Worm (Caenorhabditis elegans) whole organism, early embryonic: ENCODE results near the gene gtap-1.

ENCODE experiments used
- B0310.2 ChIP-seq: sonication (generic microtip); optimal IDR thresholded peaks from 2 replicates; lab custom pipeline; 2016; ENCODE audit warnings: mild to moderate bottlenecking, missing genetic modification characterization, missing compliant biosample characterization
- F13C5.2 ChIP-seq: sonication (generic microtip); optimal IDR thresholded peaks from 2 replicates; lab custom pipeline; 2017; ENCODE audit warnings: mild to moderate bottlenecking, missing genetic modification characterization, inconsistent platforms, missing compliant biosample characterization
- aly-1 ChIP-seq: sonication (generic microtip); optimal IDR thresholded peaks from 2 replicates; lab custom pipeline; 2016; ENCODE audit warnings: missing genetic modification characterization, missing compliant biosample characterization
- ama-1 ChIP-seq: fragments of 150-350 bp; optimal IDR thresholded peaks from 2 replicates; lab custom pipeline; 2014
- ceh-13 ChIP-seq: fragments of 200-800 bp; sonication (Bioruptor generic); optimal IDR thresholded peaks from 2 replicates; lab custom pipeline; 2018; ENCODE audit warnings: mild to moderate bottlenecking, missing genetic modification characterization, missing compliant biosample characterization
- ceh-36 ChIP-seq: sonication (generic microtip); optimal IDR thresholded peaks from 2 replicates; lab custom pipeline; 2016; ENCODE audit warnings: missing genetic modification characterization, inconsistent platforms, missing compliant biosample characterization
- ets-7 ChIP-seq: sonication (generic microtip); optimal IDR thresholded peaks from 2 replicates; lab custom pipeline; 2016; ENCODE audit warnings: missing genotype, missing genetic modification characterization, missing compliant biosample characterization
- flt-1 ChIP-seq: fragments of 200-800 bp; sonication (Bioruptor generic); IDR thresholded peaks from 2 replicates; pipeline ENCODE4 v1.3.6; 2022; ENCODE audit warnings: missing genetic modification characterization, missing compliant biosample characterization
- hmbx-1 ChIP-seq: sonication (generic microtip); optimal IDR thresholded peaks from 2 replicates; lab custom pipeline; 2016; ENCODE audit warnings: mild to moderate bottlenecking, missing genetic modification characterization, missing compliant biosample characterization
- hmg-4 ChIP-seq: fragments of 200-800 bp; sonication (Bioruptor generic); optimal IDR thresholded peaks from 2 replicates; lab custom pipeline; 2018; ENCODE audit warnings: mild to moderate bottlenecking, missing genetic modification characterization, missing compliant biosample characterization
- hnd-1 ChIP-seq: sonication (generic microtip); optimal IDR thresholded peaks from 2 replicates; lab custom pipeline; 2016; ENCODE audit warnings: missing genetic modification characterization, missing compliant biosample characterization
- pes-1 ChIP-seq: fragments of 200-800 bp; sonication (Bioruptor generic); IDR thresholded peaks from 2 replicates; pipeline ENCODE4 v1.3.6; 2022; ENCODE audit warnings: missing genetic modification reagents, missing genetic modification characterization, missing compliant biosample characterization
- scrt-1 ChIP-seq: fragments of 200-800 bp; sonication (Bioruptor generic); IDR thresholded peaks from 2 replicates; pipeline ENCODE4 v1.3.6; 2022; ENCODE audit warnings: missing genetic modification characterization, missing compliant biosample characterization
- sea-1 ChIP-seq: fragments of 200-800 bp; sonication (Bioruptor generic); conservative IDR thresholded peaks from 2 replicates; pipeline ENCODE4 v1.3.6; 2022; ENCODE audit warnings: missing genetic modification characterization, missing compliant biosample characterization
- tbx-11 ChIP-seq: fragments of 200-800 bp; sonication (Bioruptor generic); IDR thresholded peaks from 2 replicates; pipeline ENCODE4 v1.3.6; 2022; ENCODE audit warnings: missing genetic modification characterization, missing compliant biosample characterization
- tbx-37 ChIP-seq: fragments of 200-800 bp; sonication (Bioruptor generic); conservative IDR thresholded peaks from 2 replicates; pipeline ENCODE4 v1.3.6; 2022; ENCODE audit warnings: missing genetic modification reagents, missing genetic modification characterization, missing compliant biosample characterization
- tra-4 ChIP-seq: sonication (generic microtip); optimal IDR thresholded peaks from 2 replicates; lab custom pipeline; 2017; ENCODE audit warnings: missing genetic modification characterization, missing compliant biosample characterization

gtap-1 gene

DNA sequence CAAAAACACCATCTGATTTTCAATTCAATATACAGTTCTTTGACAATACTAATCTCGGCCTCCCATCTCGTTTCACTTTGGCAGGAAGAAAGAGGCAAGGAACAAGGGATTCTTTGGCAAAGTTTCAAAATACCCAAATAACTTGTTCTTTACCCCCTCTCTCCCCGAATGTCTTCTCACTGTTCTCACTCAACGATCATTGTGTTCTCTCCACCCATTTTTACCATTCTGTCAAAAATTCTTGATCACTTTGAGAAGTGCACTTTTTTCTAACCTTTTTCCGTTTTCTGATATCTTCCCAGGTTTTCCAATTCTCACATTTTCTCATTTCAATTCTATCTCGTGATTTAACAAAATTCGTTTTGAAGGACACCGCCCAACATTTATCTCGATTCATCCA, 21.1 kb upstream of the gtap-1 start, which contains the start of gene H41C03.1:
Gene H41C03.1, plus strand, starts transcription at position 301 of the 400 bp plus-strand sequence.
- TF ChIP-seq sea-1 (GFP tag; lab: Robert Waterston, UW): no peak
- TF ChIP-seq aly-1 (tag; lab: Kevin White, UChicago): no peak
- TF ChIP-seq ceh-36 (tag; lab: Kevin White, UChicago): no peak
- no peak for TF ChIP-seq flt-1 (GFP tag; lab: Robert Waterston, UW)
- no peak for TF ChIP-seq hnd-1 (tag; lab: Kevin White, UChicago)
- TF ChIP-seq hmbx-1 (tag; lab: Kevin White, UChicago): no peak
- TF ChIP-seq tbx-11 (GFP tag; lab: Robert Waterston, UW): no peak
- no peak for TF ChIP-seq F13C5.2 (tag; lab: Kevin White, UChicago)
- TF ChIP-seq ama-1: no peak
- TF ChIP-seq tbx-37 (GFP tag; lab: Robert Waterston, UW): no peak
- TF ChIP-seq ceh-13: no peak
- no peak for TF ChIP-seq ets-7 (tag; lab: Kevin White, UChicago)
- no peak for TF ChIP-seq hmg-4 (GFP tag; lab: Kevin White, UChicago)
- no peak for TF ChIP-seq tra-4 (tag; lab: Kevin White, UChicago)
- no peak for TF ChIP-seq B0310.2 (tag; lab: Kevin White, UChicago)
- TF ChIP-seq pes-1 (GFP tag; lab: Robert Waterston, UW): no peak
- TF ChIP-seq scrt-1 (GFP tag; lab: Robert Waterston, UW): no peak

ce11 chrII:5853261-5853660, 20.2 kb upstream of the gtap-1 start:
- no peak for TF ChIP-seq F13C5.2 (tag; lab: Kevin White, UChicago)
- TF ChIP-seq tbx-37 (GFP tag; lab: Robert Waterston, UW): no peak
- TF ChIP-seq hnd-1 (tag; lab: Kevin White, UChicago): no peak

ce11 chrII:5852007-5852406, 19.0 kb upstream of the gtap-1 start, which contains the start of gene H41C03.2:
Gene H41C03.2 (minus strand): TSS chrII:5852107.
- TF ChIP-seq ceh-36 (tag; lab: Kevin White, UChicago): no peak
- TF ChIP-seq scrt-1 (GFP tag; lab: Robert Waterston, UW): no peak
- TF ChIP-seq hnd-1 (tag; lab: Kevin White, UChicago): no peak
- no peak for TF ChIP-seq ceh-13
- TF ChIP-seq sea-1 (GFP tag; lab: Robert Waterston, UW): no peak
- TF ChIP-seq F13C5.2 (tag; lab: Kevin White, UChicago): no peak
- no peak for TF ChIP-seq ets-7 (tag; lab: Kevin White, UChicago)
- TF ChIP-seq flt-1 (GFP tag; lab: Robert Waterston, UW): no peak
- TF ChIP-seq tra-4 (tag; lab: Kevin White, UChicago): no peak
- TF ChIP-seq tbx-11 (GFP tag; lab: Robert Waterston, UW): no peak
- no peak for TF ChIP-seq aly-1 (tag; lab: Kevin White, UChicago)
- no peak for TF ChIP-seq hmbx-1 (tag; lab: Kevin White, UChicago)
- no peak for TF ChIP-seq B0310.2 (tag; lab: Kevin White, UChicago)
- no peak for TF ChIP-seq ama-1
- no peak for TF ChIP-seq pes-1 (GFP tag; lab: Robert Waterston, UW)
- no peak for TF ChIP-seq hmg-4 (GFP tag; lab: Kevin White, UChicago)
- TF ChIP-seq tbx-37 (GFP tag; lab: Robert Waterston, UW): no peak

ce11 chrII:5846181-5846580, 13.1 kb upstream of the gtap-1 start:
- TF ChIP-seq ceh-13: no peak
- no peak for TF ChIP-seq scrt-1 (GFP tag; lab: Robert Waterston, UW)
- TF ChIP-seq ama-1: no peak
- no peak for TF ChIP-seq tbx-11 (GFP tag; lab: Robert Waterston, UW)
- no peak for TF ChIP-seq hmbx-1 (tag; lab: Kevin White, UChicago)
- no peak for TF ChIP-seq aly-1 (tag; lab: Kevin White, UChicago)
- TF ChIP-seq ceh-36 (tag; lab: Kevin White, UChicago): no peak
- no peak for TF ChIP-seq F13C5.2 (tag; lab: Kevin White, UChicago)
- TF ChIP-seq hmg-4 (GFP tag; lab: Kevin White, UChicago): no peak
- no peak for TF ChIP-seq pes-1 (GFP tag; lab: Robert Waterston, UW)
- no peak for TF ChIP-seq tbx-37 (GFP tag; lab: Robert Waterston, UW)

ce11 chrII:5845441-5845840, 12.4 kb upstream of the gtap-1 start, which contains the start of the genes ZK1248.17 and H41C03.3:
Gene ZK1248.17 (minus strand): TSS chrII:5845541.
Gene H41C03.3 (plus strand): TSS chrII:5845777.
- no peak for TF ChIP-seq hmbx-1 (tag; lab: Kevin White, UChicago)
- TF ChIP-seq B0310.2 (tag; lab: Kevin White, UChicago): no peak
- TF ChIP-seq sea-1 (GFP tag; lab: Robert Waterston, UW): no peak
- TF ChIP-seq aly-1 (tag; lab: Kevin White, UChicago): no peak

DNA sequence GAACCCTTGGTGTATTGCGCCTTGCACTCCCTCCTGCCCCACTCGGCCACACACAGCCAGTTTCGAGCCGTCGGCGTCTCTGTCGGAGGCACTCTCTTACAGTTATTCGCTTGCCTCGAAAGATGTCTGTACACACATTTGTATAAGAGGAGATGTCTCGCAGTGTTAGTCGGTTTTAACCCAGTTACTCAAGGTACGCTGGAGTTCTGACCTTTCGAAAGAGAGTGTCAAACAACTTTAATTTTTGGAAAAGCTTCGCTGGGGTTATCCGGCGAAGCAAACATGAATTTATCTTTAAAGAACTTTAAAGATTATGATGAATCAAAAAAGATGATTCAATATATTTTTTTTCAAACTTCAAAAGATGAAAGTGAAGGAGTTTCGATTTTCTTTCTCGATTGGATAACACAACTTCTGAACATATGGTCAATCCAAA, 11.7 kb upstream of the gtap-1 start:
- peak; percentile 86 for TF ChIP-seq pes-1 (GFP tag; lab: Robert Waterston, UW)
- TF ChIP-seq ceh-36 (tag; lab: Kevin White, UChicago): peak; percentile 96
- TF ChIP-seq B0310.2 (tag; lab: Kevin White, UChicago): peak; percentile 88
- peak; percentile 67 for TF ChIP-seq scrt-1 (GFP tag; lab: Robert Waterston, UW)
- TF ChIP-seq hmg-4 (GFP tag; lab: Kevin White, UChicago): peak; percentile 96
- peak; percentile 72 for TF ChIP-seq flt-1 (GFP tag; lab: Robert Waterston, UW)
- peak; percentile 89 for TF ChIP-seq sea-1 (GFP tag; lab: Robert Waterston, UW)
- peak; percentile 79 for TF ChIP-seq tbx-11 (GFP tag; lab: Robert Waterston, UW)
- peak; percentile 27 for TF ChIP-seq ceh-13
- TF ChIP-seq hnd-1 (tag; lab: Kevin White, UChicago): peak; percentile 53
- peak; percentile 84 for TF ChIP-seq hmbx-1 (tag; lab: Kevin White, UChicago)
- TF ChIP-seq tbx-37 (GFP tag; lab: Robert Waterston, UW): peak; percentile 39
- peak; percentile 92 for TF ChIP-seq tra-4 (tag; lab: Kevin White, UChicago)
- TF ChIP-seq ama-1: peak; percentile 100
- peak; percentile 80 for TF ChIP-seq ets-7 (tag; lab: Kevin White, UChicago)
- TF ChIP-seq F13C5.2 (tag; lab: Kevin White, UChicago): peak; percentile 98
- TF ChIP-seq aly-1 (tag; lab: Kevin White, UChicago): peak; percentile 40

- TF ChIP-seq sea-1 (GFP tag; lab: Robert Waterston, UW) (no peak), ets-7 (tag; lab: Kevin White, UChicago) (no peak), hmg-4 (GFP tag; lab: Kevin White, UChicago) (no peak), hnd-1 (tag; lab: Kevin White, UChicago) (no peak), F13C5.2 (tag; lab: Kevin White, UChicago) (no peak), scrt-1 (GFP tag; lab: Robert Waterston, UW) (no peak), pes-1 (GFP tag; lab: Robert Waterston, UW) (no peak), ceh-36 (tag; lab: Kevin White, UChicago) (no peak), tra-4 (tag; lab: Kevin White, UChicago) (no peak), aly-1 (tag; lab: Kevin White, UChicago) (no peak), hmbx-1 (tag; lab: Kevin White, UChicago) (no peak), tbx-11 (GFP tag; lab: Robert Waterston, UW) (no peak), flt-1 (GFP tag; lab: Robert Waterston, UW) (no peak), ceh-13 (no peak), ama-1 (no peak), B0310.2 (tag; lab: Kevin White, UChicago) (no peak), tbx-37 (GFP tag; lab: Robert Waterston, UW) (no peak)
Observed at ce11 chrII:5841866-5842265, 8.8 kb upstream of the gtap-1 start, which contains the start of gene nep-25. Gene nep-25 (plus strand): TSS chrII:5842240.
